Fruit fly (Drosophila melanogaster) whole organism, embryonic: Measurements from ENCODE around the gene CG6041.

Experiments used
- B-H2 ChIP-seq: fragments of 200-800 bp; sonication (Bioruptor generic); optimal IDR thresholded peaks from 2 replicates; lab custom pipeline; 2018; ENCODE audit warnings: missing biosample characterization, mild to moderate bottlenecking, missing genetic modification characterization
- C15 ChIP-seq: fragments of 200-800 bp; sonication (Bioruptor generic); IDR thresholded peaks from 3 replicates; pipeline ENCODE4 v1.3.6; 2022; ENCODE audit warnings: missing biosample characterization, missing genetic modification characterization
- CG10431 ChIP-seq: fragments of 200-800 bp; sonication (Bioruptor generic); optimal IDR thresholded peaks from 3 replicates; lab custom pipeline; 2018; ENCODE audit warnings: missing biosample characterization, mild to moderate bottlenecking, missing genetic modification characterization
- CG11695 ChIP-seq: fragments of 200-800 bp; sonication (Bioruptor generic); IDR thresholded peaks from 3 replicates; pipeline ENCODE4 v1.3.6; 2022; ENCODE audit warnings: missing biosample characterization, missing genetic modification characterization
- CG1233 ChIP-seq: fragments of 200-800 bp; sonication (Bioruptor generic); optimal IDR thresholded peaks from 4 replicates; lab custom pipeline; 2018; ENCODE audit warnings: missing biosample characterization, mild to moderate bottlenecking, missing genetic modification characterization
- CG12744 ChIP-seq: fragments of 200-800 bp; sonication (Bioruptor generic); optimal IDR thresholded peaks from 2 replicates; lab custom pipeline; 2016; ENCODE audit warnings: missing biosample characterization, missing genetic modification characterization
- CG13775 ChIP-seq: fragments of 200-800 bp; sonication (Bioruptor generic); optimal IDR thresholded peaks from 3 replicates; lab custom pipeline; 2017; ENCODE audit warnings: missing biosample characterization, mild to moderate bottlenecking, missing genetic modification characterization
- CG16779 ChIP-seq: fragments of 200-800 bp; sonication (Bioruptor generic); IDR thresholded peaks from 2 replicates; pipeline ENCODE4 v1.3.6; 2022; ENCODE audit warnings: missing biosample characterization, missing genetic modification characterization
- CG17359 ChIP-seq: fragments of 200-800 bp; sonication (Bioruptor generic); optimal IDR thresholded peaks from 3 replicates; lab custom pipeline; 2018; ENCODE audit warnings: missing biosample characterization, mild to moderate bottlenecking, missing genetic modification characterization, moderate library complexity
- CG18764 ChIP-seq: fragments of 200-800 bp; sonication (Bioruptor generic); optimal IDR thresholded peaks from 3 replicates; lab custom pipeline; 2016; ENCODE audit warnings: missing biosample characterization, missing genetic modification characterization
- CG2199 ChIP-seq: fragments of 200-800 bp; sonication (Bioruptor generic); IDR thresholded peaks from 3 replicates; pipeline ENCODE4 v1.3.6; 2022; ENCODE audit warnings: missing biosample characterization, missing genetic modification characterization
- CG2678 ChIP-seq: fragments of 200-800 bp; sonication (Bioruptor generic); optimal IDR thresholded peaks from 3 replicates; lab custom pipeline; 2019; ENCODE audit warnings: missing biosample characterization, mild to moderate bottlenecking, missing genetic modification characterization, moderate library complexity
- CG3726 ChIP-seq: fragments of 200-800 bp; sonication (Bioruptor generic); IDR thresholded peaks from 3 replicates; pipeline ENCODE4, ENCODE4 v1.3.6; 2022; ENCODE audit warnings: missing biosample characterization, missing genetic modification characterization
- CG4854 ChIP-seq: fragments of 200-800 bp; sonication (Bioruptor generic); optimal IDR thresholded peaks from 2 replicates; lab custom pipeline; 2016; ENCODE audit warnings: missing biosample characterization, missing genetic modification characterization, inconsistent platforms
- CG7357 ChIP-seq: fragments of 200-800 bp; sonication (Bioruptor generic); IDR thresholded peaks from 3 replicates; pipeline ENCODE4 v1.3.6; 2022; ENCODE audit warnings: missing biosample characterization, missing genetic modification characterization
- CG8924 ChIP-seq: fragments of 200-800 bp; optimal IDR thresholded peaks from 3 replicates; lab custom pipeline; 2019; ENCODE audit warnings: missing biosample characterization, mild to moderate bottlenecking, missing genetic modification characterization, moderate library complexity
- Dbx ChIP-seq: fragments of 200-800 bp; sonication (Bioruptor generic); IDR thresholded peaks from 3 replicates; pipeline ENCODE4 v1.3.6; 2022; ENCODE audit warnings: missing biosample characterization, missing genetic modification characterization
- Gug ChIP-seq: fragments of 200-800 bp; sonication (Bioruptor generic); IDR thresholded peaks from 4 replicates; pipeline ENCODE4 v1.3.6; 2022; ENCODE audit warnings: missing biosample characterization, missing genetic modification characterization
- HLH4C ChIP-seq: fragments of 200-800 bp; sonication (Bioruptor generic); IDR thresholded peaks from 3 replicates; pipeline ENCODE4 v1.3.6; 2022; ENCODE audit warnings: missing biosample characterization, missing genetic modification characterization; ENCODE audit not compliant: partially characterized antibody
- Hmr ChIP-seq: fragments of 200-800 bp; sonication (Bioruptor generic); optimal IDR thresholded peaks from 3 replicates; lab custom pipeline; 2017; ENCODE audit warnings: mild to moderate bottlenecking, missing biosample characterization, missing genetic modification reagents, missing genetic modification characterization
- Nf-YC ChIP-seq: fragments of 200-800 bp; optimal IDR thresholded peaks from 3 replicates; lab custom pipeline; 2019; ENCODE audit warnings: missing biosample characterization, mild to moderate bottlenecking, missing genetic modification characterization, moderate library complexity
- NfI ChIP-seq: fragments of 200-800 bp; sonication (Bioruptor generic); optimal IDR thresholded peaks from 3 replicates; lab custom pipeline; 2018; ENCODE audit warnings: missing biosample characterization, mild to moderate bottlenecking, missing genetic modification characterization, moderate library complexity
- Sox102F ChIP-seq: fragments of 200-800 bp; sonication (Bioruptor generic); optimal IDR thresholded peaks from 2 replicates; lab custom pipeline; 2018; ENCODE audit warnings: missing biosample characterization, mild to moderate bottlenecking, missing genetic modification characterization, moderate library complexity
- Tbp ChIP-seq: fragments of >200 bp; optimal IDR thresholded peaks from 2 replicates; lab custom pipeline; 2018; ENCODE audit warnings: missing biosample characterization, missing genetic modification characterization
- YL-1 ChIP-seq: fragments of 200-800 bp; sonication (Bioruptor generic); optimal IDR thresholded peaks from 3 replicates; lab custom pipeline; 2017; ENCODE audit warnings: missing biosample characterization, mild to moderate bottlenecking, missing genetic modification characterization
- amos ChIP-seq: fragments of 200-800 bp; sonication (Bioruptor generic); IDR thresholded peaks from 2 replicates; pipeline ENCODE4 v1.3.6; 2022; ENCODE audit warnings: missing biosample characterization, missing genetic modification characterization; ENCODE audit not compliant: partially characterized antibody
- bowl ChIP-seq: fragments of 200-800 bp; sonication (Bioruptor generic); IDR thresholded peaks from 2 replicates; pipeline ENCODE4 v1.3.6; 2022; ENCODE audit warnings: missing biosample characterization, missing genetic modification characterization
- cg ChIP-seq: fragments of 200-800 bp; sonication (Bioruptor generic); optimal IDR thresholded peaks from 3 replicates; lab custom pipeline; 2019; ENCODE audit warnings: missing biosample characterization, mild to moderate bottlenecking, missing genetic modification characterization, moderate library complexity
- chinmo ChIP-seq: fragments of 200-800 bp; sonication (Bioruptor generic); IDR thresholded peaks from 4 replicates; pipeline ENCODE4 v1.3.6; 2022; ENCODE audit warnings: missing biosample characterization, missing genetic modification characterization; ENCODE audit not compliant: partially characterized antibody
- exex ChIP-seq: fragments of 200-800 bp; sonication (Bioruptor generic); optimal IDR thresholded peaks from 4 replicates; lab custom pipeline; 2018; ENCODE audit warnings: missing biosample characterization, mild to moderate bottlenecking, missing genetic modification characterization, moderate library complexity
- eyg ChIP-seq: fragments of 200-800 bp; sonication (Bioruptor generic); optimal IDR thresholded peaks from 3 replicates; lab custom pipeline; 2016; ENCODE audit warnings: missing biosample characterization, missing genetic modification characterization
- gem ChIP-seq: fragments of 200-800 bp; sonication (Bioruptor generic); optimal IDR thresholded peaks from 2 replicates; lab custom pipeline; 2019; ENCODE audit warnings: missing biosample characterization, mild to moderate bottlenecking, missing genetic modification characterization, moderate library complexity
- ham ChIP-seq: fragments of 200-800 bp; sonication (Bioruptor generic); IDR thresholded peaks from 2 replicates; pipeline ENCODE4 v1.3.6; 2022; ENCODE audit warnings: missing biosample characterization, missing genetic modification characterization
- hth ChIP-seq: fragments of >200 bp; optimal IDR thresholded peaks from 2 replicates; lab custom pipeline; 2017; ENCODE audit warnings: inconsistent platforms
- ken ChIP-seq: fragments of 200-800 bp; sonication (Bioruptor generic); IDR thresholded peaks from 3 replicates; pipeline ENCODE4 v1.3.6; 2022; ENCODE audit warnings: missing biosample characterization, missing genetic modification characterization
- lov ChIP-seq, 2 experiments: fragments of 200-800 bp in 1 of 2; fragments of >200 bp in 1 of 2; sonication (Bioruptor generic) in 1 of 2; IDR thresholded peaks in 1 of 2; optimal IDR thresholded peaks in 1 of 2; 2 replicates in 1 of 2; 3 replicates in 1 of 2; pipeline versions ENCODE4 v1.3.6 to Lab custom; 2017 to 2022; ENCODE audit warnings: missing biosample characterization in 1 of 2, missing genetic modification characterization in 1 of 2
- oc ChIP-seq: fragments of 200-800 bp; sonication (Bioruptor generic); optimal IDR thresholded peaks from 2 replicates; lab custom pipeline; 2018; ENCODE audit warnings: missing biosample characterization, mild to moderate bottlenecking, missing genetic modification characterization, moderate library complexity
- onecut ChIP-seq: fragments of 200-800 bp; sonication (Bioruptor generic); IDR thresholded peaks from 2 replicates; pipeline ENCODE4 v1.3.6; 2022; ENCODE audit warnings: missing biosample characterization, missing genetic modification characterization
- pnt ChIP-seq: fragments of 200-800 bp; sonication (Bioruptor generic); optimal IDR thresholded peaks from 3 replicates; lab custom pipeline; 2016; ENCODE audit warnings: missing biosample characterization, missing genetic modification characterization
- schlank ChIP-seq: fragments of 200-800 bp; sonication (Bioruptor generic); optimal IDR thresholded peaks from 2 replicates; lab custom pipeline; 2018; ENCODE audit warnings: missing biosample characterization, mild to moderate bottlenecking, missing genetic modification characterization
- sisA ChIP-seq: fragments of 200-800 bp; sonication (Bioruptor generic); IDR thresholded peaks from 2 replicates; pipeline ENCODE4 v1.3.6; 2022; ENCODE audit warnings: missing biosample characterization, missing genetic modification characterization
- slbo ChIP-seq: fragments of 200-800 bp; sonication (Bioruptor generic); IDR thresholded peaks from 2 replicates; pipeline ENCODE4 v1.3.6; 2022; ENCODE audit warnings: missing biosample characterization, missing genetic modification characterization
- trem ChIP-seq: fragments of 200-800 bp; optimal IDR thresholded peaks from 3 replicates; lab custom pipeline; 2019; ENCODE audit warnings: missing biosample characterization, mild to moderate bottlenecking, missing genetic modification characterization, moderate library complexity

CG6041 gene

DNA sequence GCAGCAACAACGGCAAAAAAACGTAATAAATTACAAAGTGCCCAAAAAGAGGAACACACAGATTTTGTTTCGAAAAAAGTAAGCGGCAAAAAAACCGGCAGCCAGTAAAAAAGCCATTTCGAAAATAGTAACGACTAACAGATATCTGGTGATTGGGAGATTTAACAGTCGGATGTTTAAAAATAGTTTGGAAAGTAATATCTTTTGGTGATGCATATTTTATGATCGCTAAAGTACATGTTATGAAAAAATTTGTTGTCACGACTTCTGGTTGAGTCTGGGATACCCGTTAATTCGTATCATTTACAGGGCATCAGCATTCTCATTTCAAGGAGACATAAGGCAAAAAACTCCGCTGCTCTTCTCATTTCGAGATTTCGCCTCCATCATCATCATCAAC is 24.8 kb upstream of the CG6041 start (continued):
- TF ChIP-seq CG18764 (GFP tag; lab: Kevin White, UChicago) (no peak), ken (GFP tag; lab: Robert Waterston, UW) (no peak), eyg (GFP tag; lab: Kevin White, UChicago) (no peak), Sox102F (peak; percentile 37), B-H2 (no peak), Tbp (no peak), oc (no peak), sisA (peak; percentile 55), CG4854 (GFP tag; lab: Kevin White, UChicago) (no peak), Hmr (GFP tag; lab: Kevin White, UChicago) (peak; percentile 17), trem (tag; lab: Kevin White, UChicago) (no peak), Nf-YC (tag; lab: Kevin White, UChicago) (no peak), schlank (tag; lab: Kevin White, UChicago) (no peak), HLH4C (GFP tag; lab: Robert Waterston, UW) (peak; percentile 66; the same call in 1 of the 3 replicates), C15 (no peak), CG17359 (tag; lab: Kevin White, UChicago) (no peak), ham (GFP tag; lab: Robert Waterston, UW) (no peak), CG12744 (no peak), CG8924 (tag; lab: Kevin White, UChicago) (no peak), CG7357 (GFP tag; lab: Robert Waterston, UW) (no peak), CG2678 (tag; lab: Kevin White, UChicago) (peak; percentile 20), CG2199 (no peak), CG1233 (GFP tag; lab: Kevin White, UChicago) (no peak), exex (no peak), lov (optimal IDR thresholded peaks at IDR 0.05; lab: Kevin White, UChicago) (no peak), lov (GFP tag; IDR thresholded peaks at IDR 0.05; lab: Robert Waterston, UW) (no peak), Gug (GFP tag; lab: Robert Waterston, UW) (0 out of 4 replicates have a peak, but pooled peaks have one; percentile 21), YL-1 (GFP tag; lab: Kevin White, UChicago) (no peak), bowl (GFP tag; lab: Robert Waterston, UW) (no peak), gem (tag; lab: Kevin White, UChicago) (peak; percentile 55), chinmo (no peak), NfI (no peak), CG10431 (no peak), CG16779 (peak; percentile 17; the same call in 1 of the 2 replicates), CG11695 (GFP tag; lab: Robert Waterston, UW) (0 out of 3 replicates have a peak, but pooled peaks have one; percentile 15), pnt (GFP tag; lab: Kevin White, UChicago) (peak; percentile 39), CG13775 (GFP tag; lab: Kevin White, UChicago) (no peak), hth (lab: Kevin White, UChicago) (no peak), cg (GFP tag; lab: Kevin White, UChicago) (no peak), CG3726 (GFP tag; lab: Robert Waterston, UW) (no peak), amos (GFP tag; lab: Robert Waterston, UW) (no peak), slbo (GFP tag; lab: Robert Waterston, UW) (peak; percentile 55), Dbx (GFP tag; lab: Robert Waterston, UW) (no peak), onecut (GFP tag; lab: Robert Waterston, UW) (no peak)
- TF ChIP-seq, all 482 proteins: peak for 86
